Worm (Caenorhabditis elegans): ENCODE measurements around the gene H40L08.8.

Gene H40L08.8

ce11 chrX:15104963-15105493 is 27.6 kb upstream of the H40L08.8 start:
- TF ChIP-seq blmp-1 (tag; optimal IDR thresholded peaks at IDR 0.05; ENCODE audit: insufficient read depth) (peak; percentile 89), sem-4 (tag; optimal IDR thresholded peaks at IDR 0.05) (peak; percentile 31), nhr-21 (tag; optimal IDR thresholded peaks at IDR 0.05) (peak; percentile 22), ztf-4 (tag; optimal IDR thresholded peaks at IDR 0.05) (no peak)

ce11 chrX:15103481-15103880 is 26.0 kb upstream of the H40L08.8 start:
- TF ChIP-seq sma-3 (GFP tag; optimal IDR thresholded peaks at IDR 0.05) = no peak
- no peak for TF ChIP-seq nhr-77 (tag; optimal IDR thresholded peaks at IDR 0.05)
- TF ChIP-seq ztf-4 (tag; optimal IDR thresholded peaks at IDR 0.05) = no peak
- no peak for TF ChIP-seq aly-2 (tag; optimal IDR thresholded peaks at IDR 0.05)
- no peak for TF ChIP-seq lin-39 (tag; optimal IDR thresholded peaks at IDR 0.05)
- TF ChIP-seq dmd-4 (tag; optimal IDR thresholded peaks at IDR 0.05) = no peak
- no peak for TF ChIP-seq nhr-23 (tag; optimal IDR thresholded peaks at IDR 0.05)
- no peak for TF ChIP-seq elt-1 (tag; optimal IDR thresholded peaks at IDR 0.05)

ce11 chrX:15100369-15100963 is 23.0 kb upstream of the H40L08.8 start, which contains the start of gene dhhc-1:
TSS of gene dhhc-1 (minus strand) at chrX:15100419.
- TF ChIP-seq elt-3 (tag; optimal IDR thresholded peaks at IDR 0.05) (no peak), nhr-23 (tag; optimal IDR thresholded peaks at IDR 0.05) (no peak), lsy-2 (tag; optimal IDR thresholded peaks at IDR 0.05) (peak in 1 of 2 experiments; percentile 43), sma-9 (GFP tag; optimal IDR thresholded peaks at IDR 0.05) (peak; percentile 60), sma-9 (tag; optimal IDR thresholded peaks at IDR 0.05) (no peak), fos-1 (tag; optimal IDR thresholded peaks at IDR 0.05) (peak; percentile 90), nhr-6 (tag; optimal IDR thresholded peaks at IDR 0.05) (no peak), lin-13 (GFP tag; optimal IDR thresholded peaks at IDR 0.05) (no peak), unc-55 (GFP tag; optimal IDR thresholded peaks at IDR 0.05) (peak; percentile 59), blmp-1 (tag; optimal IDR thresholded peaks at IDR 0.05; ENCODE audit: insufficient read depth) (no peak), egl-27 (tag; optimal IDR thresholded peaks at IDR 0.05) (no peak), crh-2 (tag; optimal IDR thresholded peaks at IDR 0.05) (peak; percentile 57), C34F6.9 (tag; optimal IDR thresholded peaks at IDR 0.05) (peak; percentile 48), nhr-129 (tag; optimal IDR thresholded peaks at IDR 0.05) (peak; percentile 74), unc-39 (tag; optimal IDR thresholded peaks at IDR 0.05) (no peak), sem-4 (tag; optimal IDR thresholded peaks at IDR 0.05) (peak; percentile 34), snpc-4 (tag; optimal IDR thresholded peaks at IDR 0.05) (peak; percentile 40), nhr-77 (tag; optimal IDR thresholded peaks at IDR 0.05) (no peak), nhr-11 (tag; optimal IDR thresholded peaks at IDR 0.05) (no peak), ztf-1 (GFP tag; conservative IDR thresholded peaks at IDR 0.05) (no peak), mdl-1 (tag; optimal IDR thresholded peaks at IDR 0.05) (no peak), lin-11 (tag; optimal IDR thresholded peaks at IDR 0.05) (peak; percentile 29), F13H6.1 (tag; optimal IDR thresholded peaks at IDR 0.05) (peak; percentile 68)

ce11 chrX:15097763-15098162 is 20.3 kb upstream of the H40L08.8 start, which contains the start of gene F09B12.3:
TSS of gene F09B12.3 (minus strand) at chrX:15097954.
- TF ChIP-seq elt-1 (tag; optimal IDR thresholded peaks at IDR 0.05) (no peak), sma-9 (GFP tag; optimal IDR thresholded peaks at IDR 0.05) (peak; percentile 12), sma-9 (tag; optimal IDR thresholded peaks at IDR 0.05) (no peak), C34F6.9 (tag; optimal IDR thresholded peaks at IDR 0.05) (no peak), fos-1 (tag; optimal IDR thresholded peaks at IDR 0.05) (peak; percentile 92), unc-62 (GFP tag; optimal IDR thresholded peaks at IDR 0.05) (no peak), ceh-16 (tag; optimal IDR thresholded peaks at IDR 0.05) (no peak), sma-3 (GFP tag; optimal IDR thresholded peaks at IDR 0.05) (no peak), lin-13 (GFP tag; optimal IDR thresholded peaks at IDR 0.05) (no peak), lin-11 (tag; optimal IDR thresholded peaks at IDR 0.05) (no peak), alr-1 (tag; optimal IDR thresholded peaks at IDR 0.05) (no peak), dmd-4 (tag; optimal IDR thresholded peaks at IDR 0.05) (no peak), zag-1 (tag; optimal IDR thresholded peaks at IDR 0.05) (no peak), aly-2 (tag; optimal IDR thresholded peaks at IDR 0.05) (no peak), lsy-2 (tag; optimal IDR thresholded peaks at IDR 0.05) (no peak), ceh-82 (tag; optimal IDR thresholded peaks at IDR 0.05) (no peak), unc-39 (tag; optimal IDR thresholded peaks at IDR 0.05) (no peak), gmeb-1 (tag; optimal IDR thresholded peaks at IDR 0.05) (peak; percentile 32), nhr-23 (tag; optimal IDR thresholded peaks at IDR 0.05) (no peak), unc-55 (GFP tag; optimal IDR thresholded peaks at IDR 0.05) (no peak), nhr-25 (tag; optimal IDR thresholded peaks at IDR 0.05) (no peak), sem-4 (tag; optimal IDR thresholded peaks at IDR 0.05) (no peak), egl-27 (tag; optimal IDR thresholded peaks at IDR 0.05) (no peak), mbf-1 (tag; optimal IDR thresholded peaks at IDR 0.05) (no peak), crh-2 (tag; optimal IDR thresholded peaks at IDR 0.05) (peak; percentile 29)
